Worm (Caenorhabditis elegans) whole organism, L4 larva: Measurements from ENCODE around the gene C49G7.7.

ENCODE experiments used
- ceh-28 ChIP-seq: fragments of 150-350 bp; optimal IDR thresholded peaks from 2 replicates; lab custom pipeline; 2014; ENCODE audit warnings: missing biosample characterization, missing genetic modification reagents, missing genetic modification characterization
- ctbp-1 ChIP-seq: fragments of 200-800 bp; sonication (Bioruptor generic); IDR thresholded peaks from 2 replicates; pipeline ENCODE4 v1.3.6; 2022; ENCODE audit warnings: missing genetic modification reagents, missing genetic modification characterization, missing compliant biosample characterization
- egl-43 ChIP-seq: fragments of 200-800 bp; sonication (Bioruptor generic); IDR thresholded peaks from 2 replicates; pipeline ENCODE4 v1.3.6; 2022; ENCODE audit warnings: missing genetic modification reagents, missing genetic modification characterization, missing compliant biosample characterization
- hif-1 ChIP-seq, 2 experiments: sonication (generic microtip); optimal IDR thresholded peaks; 2 replicates each; lab custom pipeline; 2016 to 2017; ENCODE audit warnings: missing compliant biosample characterization in 2 of 2, missing genetic modification characterization in 2 of 2, missing genetic modification reagents in 2 of 2, missing genotype in 2 of 2, mild to moderate bottlenecking in 1 of 2
- madf-9 ChIP-seq: fragments of 200-800 bp; sonication (Bioruptor generic); conservative IDR thresholded peaks from 2 replicates; pipeline ENCODE4 v1.3.6; 2022; ENCODE audit warnings: missing genetic modification reagents, missing genetic modification characterization, missing compliant biosample characterization
- nhr-48 ChIP-seq: sonication (generic microtip); optimal IDR thresholded peaks from 2 replicates; lab custom pipeline; 2016; ENCODE audit warnings: mild to moderate bottlenecking, missing genetic modification characterization, missing compliant biosample characterization
- nhr-77 ChIP-seq: fragments of 150-350 bp; optimal IDR thresholded peaks from 2 replicates; lab custom pipeline; 2014; ENCODE audit warnings: missing biosample characterization, missing genetic modification characterization
- pha-4 ChIP-seq, 2 experiments: fragments of 150-350 bp in 1 of 2; fragments of 200-800 bp in 1 of 2; sonication (Bioruptor generic) in 1 of 2; IDR thresholded peaks in 1 of 2; optimal IDR thresholded peaks in 1 of 2; 2 replicates each; pipeline versions ENCODE4 v1.3.6 to Lab custom; 2014 to 2022; ENCODE audit warnings: missing genetic modification characterization in 2 of 2, missing genetic modification reagents in 2 of 2, missing biosample characterization in 1 of 2, missing compliant biosample characterization in 1 of 2
- skn-1 ChIP-seq: fragments of 150-350 bp; optimal IDR thresholded peaks from 2 replicates; lab custom pipeline; 2014; ENCODE audit warnings: missing biosample characterization, missing genetic modification characterization
- spr-1 ChIP-seq: sonication (generic microtip); optimal IDR thresholded peaks from 2 replicates; lab custom pipeline; 2016; ENCODE audit warnings: mild to moderate bottlenecking, missing genetic modification characterization, missing compliant biosample characterization

ce11 chrV:4034303-4034702, at the start of gene C49G7.7:
- TF ChIP-seq ctbp-1 (GFP tag; lab: Robert Waterston, UW), result no peak
- no peak for TF ChIP-seq ceh-28 (tag; lab: Kevin White, UChicago)
- TF ChIP-seq skn-1 (tag; lab: Kevin White, UChicago), result no peak
- TF ChIP-seq nhr-77 (tag; lab: Kevin White, UChicago), result no peak
- TF ChIP-seq pha-4 (GFP tag; IDR thresholded peaks at IDR 0.05; lab: Robert Waterston, UW), result no peak
- TF ChIP-seq pha-4 (tag; optimal IDR thresholded peaks at IDR 0.05; lab: Kevin White, UChicago), result no peak
- TF ChIP-seq madf-9 (GFP tag; lab: Robert Waterston, UW), result no peak
- TF ChIP-seq nhr-48, result no peak
- TF ChIP-seq egl-43 (GFP tag; lab: Robert Waterston, UW), result no peak
- no peak for TF ChIP-seq hif-1 (tag; optimal IDR thresholded peaks at IDR 0.05; lab: Kevin White, UChicago)
- TF ChIP-seq spr-1 (tag; lab: Kevin White, UChicago), result no peak
